Fruit fly (Drosophila melanogaster): ENCODE data around the gene ida.

DNA sequence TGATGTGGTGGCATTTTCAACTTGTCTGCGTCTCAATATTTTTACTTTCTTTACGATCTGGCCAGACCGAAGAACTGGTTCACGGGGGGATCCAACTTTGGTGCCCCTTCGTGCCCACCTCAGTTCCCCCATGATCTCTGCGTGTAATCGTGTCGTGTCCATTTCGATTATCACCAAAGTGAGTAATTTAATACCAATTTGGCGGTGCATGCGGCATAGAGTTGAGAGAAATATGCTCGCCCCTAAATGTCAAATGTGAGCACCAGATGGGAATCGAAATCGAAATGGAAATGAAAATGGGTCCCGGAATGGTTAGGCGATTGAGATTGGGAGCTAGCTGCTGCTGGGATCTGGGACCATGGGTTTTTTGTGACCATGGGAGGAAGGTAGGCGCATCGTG is 33.9 kb upstream of the ida start:
- TF ChIP-seq psq (optimal IDR thresholded peaks at IDR 0.05) (no peak), pan (optimal IDR thresholded peaks at IDR 0.05) (no peak), usp (GFP tag; optimal IDR thresholded peaks at IDR 0.05) (no peak), EcR (GFP tag; optimal IDR thresholded peaks at IDR 0.05) (no peak), Dll (optimal IDR thresholded peaks at IDR 0.05) (no peak)
